Fruit fly (Drosophila melanogaster): ENCODE data around the gene saturn.

Gene saturn

DNA sequence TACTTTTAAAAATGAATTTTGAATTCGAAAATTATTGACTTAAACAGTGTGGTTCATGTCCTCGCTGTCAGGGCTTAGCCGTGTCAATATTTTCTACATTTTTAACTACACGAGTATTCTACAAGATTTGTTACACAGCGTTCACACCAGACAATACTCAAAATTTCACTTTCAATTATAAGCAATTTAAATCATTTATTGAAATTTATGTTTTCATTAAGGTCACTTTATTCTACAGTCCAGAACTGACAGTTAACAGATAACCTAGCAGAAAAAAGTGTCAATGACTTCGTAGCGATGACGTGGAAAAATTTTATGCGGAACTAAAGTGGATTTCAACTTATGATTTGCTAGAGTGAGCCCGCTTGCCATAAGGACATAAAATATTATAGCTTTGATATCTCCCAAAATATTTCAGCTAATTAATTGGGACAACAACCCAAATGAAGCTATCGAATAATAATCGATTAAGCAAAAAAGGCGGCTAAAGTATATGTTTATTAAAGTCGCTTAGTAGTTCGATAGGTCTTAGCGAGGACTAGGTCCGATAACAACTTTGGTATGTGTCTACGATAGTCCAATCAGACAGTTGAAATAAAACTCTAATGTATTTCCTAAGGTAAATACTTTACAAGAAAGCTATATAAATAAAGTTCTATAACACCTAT lies 13.0 kb upstream of the saturn start (continued):
- TF ChIP-seq Hr38 (GFP tag; optimal IDR thresholded peaks at IDR 0.05): no peak
- TF ChIP-seq Sox102F (GFP tag; optimal IDR thresholded peaks at IDR 0.05): no peak
- peak; percentile 81 for TF ChIP-seq eg (GFP tag; IDR thresholded peaks at IDR 0.05)
- peak; percentile 59 for TF ChIP-seq Gug (GFP tag; IDR thresholded peaks at IDR 0.05)
- TF ChIP-seq topi (GFP tag; optimal IDR thresholded peaks at IDR 0.05): no peak
- TF ChIP-seq CG7368 (GFP tag; optimal IDR thresholded peaks at IDR 0.05): peak; percentile 37
- TF ChIP-seq CG6792 (GFP tag; optimal IDR thresholded peaks at IDR 0.05): no peak
- no peak for TF ChIP-seq Ets96B (tag; optimal IDR thresholded peaks at IDR 0.05)
- no peak for TF ChIP-seq fd85E (GFP tag; optimal IDR thresholded peaks at IDR 0.05)
- no peak for TF ChIP-seq lz (GFP tag; optimal IDR thresholded peaks at IDR 0.05)
- TF ChIP-seq acj6 (GFP tag; optimal IDR thresholded peaks at IDR 0.05): no peak
- TF ChIP-seq CG32006 (GFP tag; optimal IDR thresholded peaks at IDR 0.05): peak; percentile 43
- TF ChIP-seq CG6276 (GFP tag; optimal IDR thresholded peaks at IDR 0.05): no peak
- TF ChIP-seq svp (GFP tag): peak; percentile 15
- TF ChIP-seq CG31627 (GFP tag; optimal IDR thresholded peaks at IDR 0.05): peak; percentile 34
- TF ChIP-seq Ets21C (GFP tag; optimal IDR thresholded peaks at IDR 0.05): no peak
- TF ChIP-seq net (GFP tag; optimal IDR thresholded peaks at IDR 0.05): peak; percentile 32
- TF ChIP-seq spab (GFP tag; optimal IDR thresholded peaks at IDR 0.05): no peak
- peak; percentile 62 for TF ChIP-seq CG10669 (GFP tag; optimal IDR thresholded peaks at IDR 0.05)
- peak; percentile 11 for TF ChIP-seq achi (GFP tag; optimal IDR thresholded peaks at IDR 0.05)
- TF ChIP-seq ss (GFP tag; optimal IDR thresholded peaks at IDR 0.05): no peak
- TF ChIP-seq CG11762 (GFP tag; optimal IDR thresholded peaks at IDR 0.05; ENCODE audit: insufficient read depth): peak; percentile 35
- no peak for TF ChIP-seq CG10631 (GFP tag; optimal IDR thresholded peaks at IDR 0.05)
- TF ChIP-seq cyc (GFP tag; optimal IDR thresholded peaks at IDR 0.05): peak; percentile 70
- TF ChIP-seq Hr4 (GFP tag; optimal IDR thresholded peaks at IDR 0.05): no peak
- TF ChIP-seq dac (GFP tag; optimal IDR thresholded peaks at IDR 0.05): no peak
- TF ChIP-seq CG15336 (GFP tag; IDR thresholded peaks at IDR 0.05): peak; percentile 84
- TF ChIP-seq Sox15 (GFP tag; optimal IDR thresholded peaks at IDR 0.05): no peak
- no peak for TF ChIP-seq CG11294 (GFP tag; IDR thresholded peaks at IDR 0.05)
- no peak for TF ChIP-seq fd59A (GFP tag; optimal IDR thresholded peaks at IDR 0.05)
- no peak for TF ChIP-seq CG6808 (GFP tag; optimal IDR thresholded peaks at IDR 0.05)
- TF ChIP-seq Blimp-1 (GFP tag; optimal IDR thresholded peaks at IDR 0.05): peak; percentile 88
- TF ChIP-seq Sox14 (GFP tag; optimal IDR thresholded peaks at IDR 0.05): no peak
- TF ChIP-seq Smox (GFP tag; optimal IDR thresholded peaks at IDR 0.05): peak; percentile 8
- TF ChIP-seq CG3919 (GFP tag; optimal IDR thresholded peaks at IDR 0.05): peak; percentile 61
- peak; percentile 54 for TF ChIP-seq pdm3 (GFP tag; optimal IDR thresholded peaks at IDR 0.05)

- TF ChIP-seq CG11902 (GFP tag; optimal IDR thresholded peaks at IDR 0.05) (no peak), acj6 (GFP tag; optimal IDR thresholded peaks at IDR 0.05) (no peak), CG6276 (GFP tag; optimal IDR thresholded peaks at IDR 0.05) (peak; percentile 37), eg (GFP tag; IDR thresholded peaks at IDR 0.05) (peak; percentile 69; the same call in 2 of the 3 replicates), CG3919 (GFP tag; optimal IDR thresholded peaks at IDR 0.05) (peak; percentile 80), Ets96B (tag; optimal IDR thresholded peaks at IDR 0.05) (no peak), Eip78C (GFP tag) (peak; percentile 70), lz (GFP tag; optimal IDR thresholded peaks at IDR 0.05) (peak; percentile 12), ss (GFP tag; optimal IDR thresholded peaks at IDR 0.05) (peak in 1 of 2 experiments; percentile 24), CG3032 (tag; optimal IDR thresholded peaks at IDR 0.05) (peak; percentile 23), esn (GFP tag; optimal IDR thresholded peaks at IDR 0.05) (peak; percentile 44), Smox (GFP tag; optimal IDR thresholded peaks at IDR 0.05) (peak; percentile 2), CG6163 (GFP tag; IDR thresholded peaks at IDR 0.05) (peak; percentile 74), CG16779 (tag; optimal IDR thresholded peaks at IDR 0.05) (peak; percentile 0), CG4318 (GFP tag; optimal IDR thresholded peaks at IDR 0.05) (no peak), Met (GFP tag; optimal IDR thresholded peaks at IDR 0.05) (peak; percentile 38), topi (GFP tag; optimal IDR thresholded peaks at IDR 0.05) (peak; percentile 57), fd85E (GFP tag; optimal IDR thresholded peaks at IDR 0.05) (peak; percentile 33), CG31627 (GFP tag; optimal IDR thresholded peaks at IDR 0.05) (no peak), CG11294 (GFP tag; IDR thresholded peaks at IDR 0.05) (no peak), CG8119 (GFP tag; IDR thresholded peaks at IDR 0.05) (peak; percentile 39; the same call in 1 of the 3 replicates), Ets21C (GFP tag; optimal IDR thresholded peaks at IDR 0.05) (no peak), CG9139 (GFP tag; optimal IDR thresholded peaks at IDR 0.05) (peak; percentile 73), CG11762 (GFP tag; optimal IDR thresholded peaks at IDR 0.05; ENCODE audit: insufficient read depth) (peak; percentile 0), CG8319 (GFP tag; optimal IDR thresholded peaks at IDR 0.05) (no peak), Sox102F (GFP tag; optimal IDR thresholded peaks at IDR 0.05) (peak; percentile 30)
Measured at dm6 chr3L:14190625-14191475, 12.3 kb upstream of the saturn start, which contains the start of gene nuf. nuf (plus strand) TSS chr3L:14190870.

Measured in whole organism, prepupa.